Fruit fly (Drosophila melanogaster) S2 (cell line): ENCODE measurements around the gene Sos.

Experiments used
- CG8478 ChIP-seq: fragments of >200 bp; optimal IDR thresholded peaks from 2 replicates; lab custom pipeline; 2018
- CTCF ChIP-seq, 2 experiments: fragments of >200 bp; optimal IDR thresholded peaks; 2 replicates each; lab custom pipeline; 2018

Gene Sos

DNA sequence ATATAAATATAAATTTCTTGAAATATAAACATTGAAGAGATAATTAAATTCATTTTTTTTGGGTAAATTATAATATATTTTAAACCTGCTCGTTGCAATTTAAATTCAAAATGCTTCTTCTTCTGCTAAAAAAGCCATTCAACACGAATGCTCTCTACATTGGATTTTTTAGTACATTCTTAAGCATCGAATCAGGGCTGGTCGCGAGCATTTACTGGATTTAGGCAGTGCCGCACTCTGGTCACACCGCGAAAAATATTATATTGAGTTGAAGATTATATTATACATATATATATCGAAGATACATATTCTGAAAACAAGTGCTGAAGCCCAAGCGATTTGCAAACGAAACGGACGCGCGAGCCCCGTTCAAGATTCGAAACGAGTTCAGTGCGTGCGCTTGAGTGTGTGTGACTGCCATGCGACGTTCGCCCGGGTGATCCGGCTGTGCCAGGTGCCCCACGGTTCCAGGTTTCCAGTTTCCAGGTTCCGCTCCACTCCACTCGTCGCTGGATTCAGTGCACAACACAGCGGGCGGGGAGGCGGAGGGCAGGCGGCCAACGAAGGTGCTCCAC, at the start of gene Sos:
Gene Sos, plus strand, starts transcription at position 213 of the 575 bp plus-strand sequence.
- TF ChIP-seq CTCF (optimal IDR thresholded peaks at IDR 0.05; lab: Kevin White, UChicago) (no peak), CG8478 (lab: Kevin White, UChicago) (no peak)

DNA sequence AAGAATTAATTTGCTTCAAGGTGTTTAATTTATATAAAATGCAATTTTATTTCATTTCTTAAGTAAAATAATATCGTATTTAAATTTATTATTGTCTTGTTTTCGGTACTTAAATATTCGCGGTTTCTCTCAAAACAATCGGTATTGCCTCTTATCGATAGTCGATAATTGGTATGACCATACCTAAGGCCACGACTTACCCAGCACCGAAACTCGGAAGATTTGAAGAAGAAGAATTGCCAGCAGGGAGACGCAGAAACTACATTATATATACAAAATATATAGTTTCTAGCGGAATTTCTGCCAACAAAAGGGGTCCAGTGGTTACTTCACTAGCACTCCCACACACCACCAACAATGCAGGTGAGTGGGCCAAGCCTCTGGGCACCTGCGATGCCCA, 42.7 kb upstream of the Sos start:
- TF ChIP-seq CG8478 (lab: Kevin White, UChicago) = no peak
- TF ChIP-seq CTCF (optimal IDR thresholded peaks at IDR 0.05; lab: Kevin White, UChicago) = no peak

dm6 chr2L:13773697-13774096, 39.9 kb upstream of the Sos start, which contains the start of gene CG43376:
TSS of gene CG43376 (plus strand) at chr2L:13773997.
- TF ChIP-seq CTCF (optimal IDR thresholded peaks at IDR 0.05; lab: Kevin White, UChicago) = no peak
- TF ChIP-seq CG8478 (lab: Kevin White, UChicago) = no peak

dm6 chr2L:13776928-13777686, 36.5 kb upstream of the Sos start:
- TF ChIP-seq CTCF (optimal IDR thresholded peaks at IDR 0.05; lab: Kevin White, UChicago) = no peak

- no peak for TF ChIP-seq CG8478 (lab: Kevin White, UChicago)
- no peak for TF ChIP-seq CTCF (optimal IDR thresholded peaks at IDR 0.05; lab: Kevin White, UChicago)
These were observed 35.0 kb upstream of the Sos start for dm6 chr2L:13778648-13779047.

- TF ChIP-seq CTCF (optimal IDR thresholded peaks at IDR 0.05; lab: Kevin White, UChicago) = no peak
- TF ChIP-seq CG8478 (lab: Kevin White, UChicago) = no peak
These were observed 34.5 kb upstream of the Sos start for dm6 chr2L:13779162-13779561.

DNA sequence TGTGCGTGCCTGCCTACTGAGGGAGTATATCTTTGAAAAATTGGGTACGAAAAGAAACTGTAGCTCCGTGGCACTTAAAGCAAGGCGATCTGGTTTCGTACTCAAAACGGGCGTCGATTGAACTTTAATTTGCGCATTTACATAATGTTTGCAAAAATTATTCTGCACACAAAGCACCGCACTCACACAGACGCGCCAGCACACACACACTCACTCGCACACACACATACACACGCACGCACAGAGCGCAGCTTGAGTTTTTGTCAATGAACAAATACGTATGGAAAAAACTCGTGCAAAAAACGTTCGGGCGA, 33.9 kb upstream of the Sos start:
- TF ChIP-seq CG8478 (lab: Kevin White, UChicago) (no peak), CTCF (optimal IDR thresholded peaks at IDR 0.05; lab: Kevin White, UChicago) (no peak)

- TF ChIP-seq CTCF (optimal IDR thresholded peaks at IDR 0.05; lab: Kevin White, UChicago) = peak in 1 of 2 experiments; percentile 15
- no peak for TF ChIP-seq CG8478 (lab: Kevin White, UChicago)
These were observed 33.3 kb upstream of the Sos start, which contains the start of the genes CG9008 and p38b for dm6 chr2L:13780109-13780947. TSS of gene CG9008 (minus strand) at chr2L:13780165. TSS of gene p38b (plus strand) at chr2L:13780689.

- TF ChIP-seq CTCF (optimal IDR thresholded peaks at IDR 0.05; lab: Kevin White, UChicago) (no peak), CG8478 (lab: Kevin White, UChicago) (no peak)
These were observed 30.1 kb upstream of the Sos start, which contains the start of gene Eato for dm6 chr2L:13783264-13784154. TSS of gene Eato (plus strand) at chr2L:13784084.

DNA sequence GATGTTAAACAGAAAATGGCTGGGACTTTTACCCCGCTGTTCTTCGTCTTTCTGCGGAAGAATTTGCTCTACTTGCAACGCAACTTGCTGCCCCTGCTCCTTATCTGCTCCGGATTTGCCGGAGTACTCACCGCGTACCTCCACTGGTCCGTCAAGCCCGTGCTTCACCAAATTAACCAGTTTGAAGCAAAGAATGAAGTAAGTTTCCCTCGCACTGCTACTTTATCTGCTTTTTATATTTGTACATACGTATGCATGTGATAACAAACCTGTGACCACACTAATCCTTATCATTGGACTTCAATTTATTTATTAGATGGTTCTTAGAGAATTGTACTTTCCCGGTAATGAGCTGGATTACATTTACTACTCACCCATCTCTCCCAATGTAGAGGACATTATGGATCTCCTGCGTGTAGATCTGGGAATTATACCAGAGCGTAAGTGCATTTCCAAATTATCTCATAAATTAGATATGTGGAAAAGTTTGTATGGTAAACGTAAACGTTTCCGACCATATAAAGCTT, 29.4 kb upstream of the Sos start, which contains the start of gene CG16890:
Gene CG16890, minus strand, starts transcription at position 184 of the 527 bp plus-strand sequence.
- no peak for TF ChIP-seq CTCF (optimal IDR thresholded peaks at IDR 0.05; lab: Kevin White, UChicago)

dm6 chr2L:13790715-13791114, 22.9 kb upstream of the Sos start, which contains the start of gene CG16863:
TSS of gene CG16863 (plus strand) at chr2L:13790959.
- TF ChIP-seq CG8478 (lab: Kevin White, UChicago) (no peak), CTCF (optimal IDR thresholded peaks at IDR 0.05; lab: Kevin White, UChicago) (no peak)

dm6 chr2L:13793405-13793804, 20.2 kb upstream of the Sos start, which contains the start of gene Sec71:
TSS of gene Sec71 (plus strand) at chr2L:13793521.
- TF ChIP-seq CTCF (optimal IDR thresholded peaks at IDR 0.05; lab: Kevin White, UChicago) (no peak), CG8478 (lab: Kevin White, UChicago) (no peak)

dm6 chr2L:13801166-13801565, 12.4 kb upstream of the Sos start:
- TF ChIP-seq CTCF (optimal IDR thresholded peaks at IDR 0.05; lab: Kevin White, UChicago) (no peak), CG8478 (lab: Kevin White, UChicago) (no peak)
